Worm (Caenorhabditis elegans) whole organism, L2 larva: Measurements from ENCODE around the gene T18D3.1.
A peak's percentile ranks its signal among the peaks of the same experiment; 100 is the strongest.

ENCODE experiments used
- C34F6.9 ChIP-seq: fragments of 150-350 bp; optimal IDR thresholded peaks from 2 replicates; lab custom pipeline; 2014; ENCODE audit warnings: missing biosample characterization, missing genetic modification characterization
- F13H6.1 ChIP-seq: sonication (generic microtip); optimal IDR thresholded peaks from 2 replicates; lab custom pipeline; 2016; ENCODE audit warnings: missing genetic modification characterization, missing compliant biosample characterization
- R02D3.7 ChIP-seq: fragments of 150-350 bp; optimal IDR thresholded peaks from 2 replicates; lab custom pipeline; 2014; ENCODE audit warnings: missing biosample characterization, missing genetic modification characterization
- Y55F3AM.14 ChIP-seq: fragments of 200-800 bp; sonication (Bioruptor generic); optimal IDR thresholded peaks from 2 replicates; lab custom pipeline; 2018; ENCODE audit warnings: mild to moderate bottlenecking, missing genetic modification characterization, missing compliant biosample characterization
- ZK546.5 ChIP-seq: sonication (generic microtip); optimal IDR thresholded peaks from 2 replicates; lab custom pipeline; 2017; ENCODE audit warnings: missing biosample characterization, missing genetic modification characterization
- alr-1 ChIP-seq: fragments of 150-350 bp; optimal IDR thresholded peaks from 2 replicates; lab custom pipeline; 2014; ENCODE audit warnings: missing biosample characterization, missing genetic modification characterization
- aly-2 ChIP-seq: fragments of 150-350 bp; optimal IDR thresholded peaks from 2 replicates; lab custom pipeline; 2014; ENCODE audit warnings: missing biosample characterization, missing genetic modification characterization
- ama-1 ChIP-seq: fragments of 150-350 bp; optimal IDR thresholded peaks from 2 replicates; lab custom pipeline; 2018; ENCODE audit warnings: inconsistent platforms
- blmp-1 ChIP-seq: sonication (generic microtip); optimal IDR thresholded peaks from 2 replicates; lab custom pipeline; 2017; ENCODE audit warnings: missing genetic modification characterization, mild to moderate bottlenecking, missing compliant biosample characterization, antibody characterized with exemption, moderate library complexity; ENCODE audit not compliant: insufficient read depth
- ceh-16 ChIP-seq: fragments of 150-350 bp; optimal IDR thresholded peaks from 2 replicates; lab custom pipeline; 2014; ENCODE audit warnings: missing biosample characterization, missing genetic modification characterization
- ceh-82 ChIP-seq: fragments of 150-350 bp; optimal IDR thresholded peaks from 2 replicates; lab custom pipeline; 2014; ENCODE audit warnings: missing biosample characterization, missing genetic modification characterization
- crh-2 ChIP-seq: sonication (generic microtip); optimal IDR thresholded peaks from 2 replicates; lab custom pipeline; 2017; ENCODE audit warnings: missing biosample characterization, missing genetic modification characterization
- dmd-4 ChIP-seq: sonication (generic microtip); optimal IDR thresholded peaks from 2 replicates; lab custom pipeline; 2017; ENCODE audit warnings: missing biosample characterization, missing genetic modification characterization
- egl-27 ChIP-seq: sonication (generic microtip); optimal IDR thresholded peaks from 3 replicates; lab custom pipeline; 2017; ENCODE audit warnings: missing biosample characterization, missing genetic modification reagents, missing genetic modification characterization
- elt-1 ChIP-seq: fragments of 150-350 bp; optimal IDR thresholded peaks from 2 replicates; lab custom pipeline; 2014; ENCODE audit warnings: missing biosample characterization, missing genetic modification characterization
- elt-3 ChIP-seq: sonication (generic microtip); optimal IDR thresholded peaks from 2 replicates; lab custom pipeline; 2017; ENCODE audit warnings: missing biosample characterization, missing genetic modification characterization
- fos-1 ChIP-seq: fragments of 150-350 bp; optimal IDR thresholded peaks from 2 replicates; lab custom pipeline; 2014; ENCODE audit warnings: missing biosample characterization, missing genetic modification characterization
- gmeb-1 ChIP-seq: fragments of 150-350 bp; optimal IDR thresholded peaks from 2 replicates; lab custom pipeline; 2014; ENCODE audit warnings: missing biosample characterization, missing genetic modification characterization
- lin-11 ChIP-seq: fragments of 150-350 bp; sonication (generic microtip); optimal IDR thresholded peaks from 2 replicates; lab custom pipeline; 2014; ENCODE audit warnings: missing biosample characterization, missing genetic modification characterization, inconsistent platforms, mixed read lengths
- lin-13 ChIP-seq: fragments of 150-350 bp; optimal IDR thresholded peaks from 2 replicates; lab custom pipeline; 2014; ENCODE audit warnings: missing biosample characterization, missing genetic modification reagents, missing genetic modification characterization
- lin-39 ChIP-seq: fragments of 150-350 bp; optimal IDR thresholded peaks from 2 replicates; lab custom pipeline; 2014; ENCODE audit warnings: missing biosample characterization, missing genetic modification reagents, missing genetic modification characterization
- lsy-2 ChIP-seq, 2 experiments: fragments of 150-350 bp in 1 of 2; sonication (generic microtip) in 1 of 2; optimal IDR thresholded peaks; 2 replicates each; lab custom pipeline; 2014 to 2017; ENCODE audit warnings: missing biosample characterization in 2 of 2, missing genetic modification characterization in 2 of 2
- mab-5 ChIP-seq: fragments of 150-350 bp; optimal IDR thresholded peaks from 2 replicates; lab custom pipeline; 2014; ENCODE audit warnings: missing biosample characterization, missing genetic modification characterization
- mbf-1 ChIP-seq: sonication (generic microtip); optimal IDR thresholded peaks from 2 replicates; lab custom pipeline; 2017; ENCODE audit warnings: missing biosample characterization, missing genetic modification characterization
- mdl-1 ChIP-seq, 2 experiments: fragments of 150-350 bp in 1 of 2; sonication (generic microtip) in 1 of 2; optimal IDR thresholded peaks; 2 replicates each; lab custom pipeline; 2017; ENCODE audit warnings: missing biosample characterization in 2 of 2, missing genetic modification characterization in 2 of 2
- nhr-10 ChIP-seq: sonication (generic microtip); optimal IDR thresholded peaks from 2 replicates; lab custom pipeline; 2017; ENCODE audit warnings: missing biosample characterization, missing genetic modification characterization
- nhr-11 ChIP-seq: fragments of 150-350 bp; optimal IDR thresholded peaks from 2 replicates; lab custom pipeline; 2014; ENCODE audit warnings: missing biosample characterization, missing genetic modification characterization
- nhr-12 ChIP-seq: fragments of 150-350 bp; optimal IDR thresholded peaks from 2 replicates; lab custom pipeline; 2014; ENCODE audit warnings: missing biosample characterization, missing genetic modification characterization
- nhr-129 ChIP-seq: fragments of 150-350 bp; optimal IDR thresholded peaks from 2 replicates; lab custom pipeline; 2014; ENCODE audit warnings: missing biosample characterization, missing genetic modification characterization
- nhr-21 ChIP-seq: fragments of 150-350 bp; optimal IDR thresholded peaks from 2 replicates; lab custom pipeline; 2014; ENCODE audit warnings: missing biosample characterization, missing genetic modification characterization
- nhr-23 ChIP-seq: fragments of 150-350 bp; optimal IDR thresholded peaks from 2 replicates; lab custom pipeline; 2014; ENCODE audit warnings: missing biosample characterization, missing genetic modification reagents, missing genetic modification characterization
- nhr-237 ChIP-seq: fragments of 150-350 bp; optimal IDR thresholded peaks from 2 replicates; lab custom pipeline; 2014; ENCODE audit warnings: missing biosample characterization, missing genetic modification characterization
- nhr-25 ChIP-seq: fragments of 150-350 bp; sonication (generic microtip); optimal IDR thresholded peaks from 3 replicates; lab custom pipeline; 2014; ENCODE audit warnings: missing biosample characterization, missing genetic modification characterization
- nhr-6 ChIP-seq: fragments of 150-350 bp; optimal IDR thresholded peaks from 2 replicates; lab custom pipeline; 2014; ENCODE audit warnings: missing biosample characterization, missing genetic modification characterization
- nhr-77 ChIP-seq: fragments of 150-350 bp; optimal IDR thresholded peaks from 2 replicates; lab custom pipeline; 2014; ENCODE audit warnings: missing biosample characterization, missing genetic modification characterization
- peb-1 ChIP-seq: fragments of 150-350 bp; optimal IDR thresholded peaks from 2 replicates; lab custom pipeline; 2014; ENCODE audit warnings: missing biosample characterization, missing genetic modification characterization
- sem-4 ChIP-seq: fragments of 150-350 bp; optimal IDR thresholded peaks from 2 replicates; lab custom pipeline; 2014; ENCODE audit warnings: missing biosample characterization, missing genetic modification reagents, missing genetic modification characterization
- skn-1 ChIP-seq: sonication (generic microtip); optimal IDR thresholded peaks from 2 replicates; lab custom pipeline; 2017; ENCODE audit warnings: missing biosample characterization, missing genetic modification characterization
- sma-3 ChIP-seq: sonication (generic microtip); optimal IDR thresholded peaks from 2 replicates; lab custom pipeline; 2016; ENCODE audit warnings: missing genetic modification reagents, missing genetic modification characterization, missing compliant biosample characterization
- sma-9 ChIP-seq, 2 experiments: fragments of 150-350 bp in 1 of 2; sonication (generic microtip) in 1 of 2; optimal IDR thresholded peaks; 2 replicates each; lab custom pipeline; 2014 to 2016; ENCODE audit warnings: missing genetic modification characterization in 2 of 2, mild to moderate bottlenecking in 1 of 2, missing biosample characterization in 1 of 2, missing compliant biosample characterization in 1 of 2, missing genetic modification reagents in 1 of 2, moderate library complexity in 1 of 2
- snpc-4 ChIP-seq: fragments of 150-350 bp; optimal IDR thresholded peaks from 2 replicates; lab custom pipeline; 2014; ENCODE audit warnings: missing biosample characterization, missing genetic modification characterization
- unc-39 ChIP-seq: fragments of 150-350 bp; optimal IDR thresholded peaks from 2 replicates; lab custom pipeline; 2014; ENCODE audit warnings: missing biosample characterization, missing genetic modification characterization
- unc-55 ChIP-seq: fragments of 150-350 bp; sonication (generic microtip); optimal IDR thresholded peaks from 3 replicates; lab custom pipeline; 2014; ENCODE audit warnings: missing biosample characterization, missing genetic modification reagents, missing genetic modification characterization
- unc-62 ChIP-seq: fragments of 150-350 bp; optimal IDR thresholded peaks from 2 replicates; lab custom pipeline; 2014; ENCODE audit warnings: missing biosample characterization, missing genetic modification reagents, missing genetic modification characterization
- zag-1 ChIP-seq: fragments of 150-350 bp; optimal IDR thresholded peaks from 2 replicates; lab custom pipeline; 2014; ENCODE audit warnings: missing biosample characterization, missing genetic modification characterization
- ztf-1 ChIP-seq: fragments of 200-800 bp; sonication (Bioruptor generic); conservative IDR thresholded peaks from 2 replicates; pipeline ENCODE4 v1.3.6; 2022; ENCODE audit warnings: missing genetic modification characterization, missing compliant biosample characterization
- ztf-11 ChIP-seq: sonication (generic microtip); optimal IDR thresholded peaks from 2 replicates; lab custom pipeline; 2017; ENCODE audit warnings: missing biosample characterization, missing genetic modification characterization
- ztf-4 ChIP-seq: fragments of 150-350 bp; optimal IDR thresholded peaks from 2 replicates; lab custom pipeline; 2014; ENCODE audit warnings: missing biosample characterization, missing genetic modification characterization

The T18D3.1 gene

DNA sequence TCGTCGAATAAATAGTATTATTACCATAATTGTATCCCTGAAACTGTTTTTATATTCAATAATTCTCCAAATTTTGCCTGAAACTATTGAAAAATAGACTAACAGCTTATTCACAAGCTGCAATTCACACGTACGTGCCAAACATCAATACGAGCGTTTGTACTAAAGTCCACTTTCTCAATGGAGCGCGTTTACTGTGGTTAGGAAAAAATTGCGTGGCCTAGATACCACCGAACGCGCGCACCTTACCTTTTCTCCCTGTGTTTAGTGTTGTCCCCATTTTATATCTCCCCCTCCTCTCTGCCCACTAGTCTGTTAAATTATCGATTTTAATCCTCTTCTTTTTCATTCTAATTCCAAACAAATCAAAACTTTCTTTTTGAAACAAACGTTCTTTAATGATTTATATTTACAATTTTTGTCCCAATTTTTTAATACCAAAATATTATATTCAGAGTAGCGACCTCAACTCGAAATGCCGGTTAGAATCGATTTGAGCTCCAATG is at the start of gene T18D3.1, which contains the start of gene T18D3.9:
Gene T18D3.1, plus strand, starts transcription at position 456 of the 506 bp plus-strand sequence.
Gene T18D3.9, minus strand, starts transcription at position 168 of the 506 bp plus-strand sequence.
- TF ChIP-seq nhr-23 (tag; lab: Kevin White, UChicago) (no peak), F13H6.1 (tag; lab: Kevin White, UChicago) (peak; percentile 38), nhr-10 (tag; lab: Kevin White, UChicago) (no peak), sma-9 (GFP tag; optimal IDR thresholded peaks at IDR 0.05; lab: Kevin White, UChicago) (peak; percentile 14), sma-9 (tag; optimal IDR thresholded peaks at IDR 0.05; lab: Kevin White, UChicago) (no peak), unc-62 (GFP tag; lab: Kevin White, UChicago) (no peak), ztf-1 (GFP tag; lab: Robert Waterston, UW) (no peak), C34F6.9 (peak; percentile 65), nhr-77 (tag; lab: Kevin White, UChicago) (no peak), ceh-82 (tag; lab: Kevin White, UChicago) (no peak), snpc-4 (tag; lab: Kevin White, UChicago) (no peak), nhr-21 (tag; lab: Kevin White, UChicago) (peak; percentile 42), Y55F3AM.14 (no peak), nhr-6 (no peak), alr-1 (no peak), nhr-25 (tag; lab: Kevin White, UChicago) (peak; percentile 39), mbf-1 (tag; lab: Kevin White, UChicago) (no peak), ZK546.5 (tag; lab: Kevin White, UChicago) (no peak), sma-3 (GFP tag; lab: Kevin White, UChicago) (peak; percentile 36), blmp-1 (no peak), ama-1 (lab: Kevin White, UChicago) (no peak), crh-2 (tag; lab: Kevin White, UChicago) (peak; percentile 46), ceh-16 (tag; lab: Kevin White, UChicago) (no peak), dmd-4 (tag; lab: Kevin White, UChicago) (no peak), lsy-2 (tag; optimal IDR thresholded peaks at IDR 0.05; lab: Kevin White, UChicago) (peak in 1 of 2 experiments; percentile 60), nhr-129 (peak; percentile 60), nhr-237 (tag; lab: Kevin White, UChicago) (no peak), elt-3 (tag; lab: Kevin White, UChicago) (no peak), fos-1 (tag; lab: Kevin White, UChicago) (peak; percentile 42), ztf-11 (tag; lab: Kevin White, UChicago) (no peak), mab-5 (no peak), unc-55 (peak; percentile 32), sem-4 (tag; lab: Kevin White, UChicago) (no peak), gmeb-1 (peak; percentile 45), unc-39 (tag; lab: Kevin White, UChicago) (no peak), ztf-4 (tag; lab: Kevin White, UChicago) (no peak), mdl-1 (tag; optimal IDR thresholded peaks at IDR 0.05; lab: Kevin White, UChicago) (no peak), nhr-11 (tag; lab: Kevin White, UChicago) (no peak), lin-11 (tag; lab: Kevin White, UChicago) (no peak), skn-1 (tag; lab: Kevin White, UChicago) (no peak), peb-1 (tag; lab: Kevin White, UChicago) (no peak), R02D3.7 (tag; lab: Kevin White, UChicago) (no peak), nhr-12 (tag; lab: Kevin White, UChicago) (no peak), egl-27 (no peak), lin-39 (tag; lab: Kevin White, UChicago) (no peak), lin-13 (GFP tag; lab: Kevin White, UChicago) (peak; percentile 62), aly-2 (no peak), elt-1 (tag; lab: Kevin White, UChicago) (no peak), zag-1 (tag; lab: Kevin White, UChicago) (no peak)
